Fruit fly (Drosophila melanogaster): ENCODE measurements around the gene CG4198.

CG4198 gene

dm6 chrX:5311838-5312339 is 1.2 kb upstream of the CG4198 start, which contains the start of the genes TrxT and dhd (continued):
- TF ChIP-seq Dek (tag; optimal IDR thresholded peaks at IDR 0.05) (no peak), CG10147 (GFP tag; optimal IDR thresholded peaks at IDR 0.05) (no peak), CG3726 (GFP tag; IDR thresholded peaks at IDR 0.05) (0 out of 3 replicates have a peak, but pooled peaks have one; percentile 32), nau (GFP tag; optimal IDR thresholded peaks at IDR 0.05) (no peak), dysf (GFP tag; IDR thresholded peaks at IDR 0.05) (0 out of 3 replicates have a peak, but pooled peaks have one; percentile 29), Hand (GFP tag; optimal IDR thresholded peaks at IDR 0.05) (no peak), org-1 (GFP tag; optimal IDR thresholded peaks at IDR 0.05) (no peak), unc-4 (GFP tag; IDR thresholded peaks at IDR 0.05; ENCODE audit: partially characterized antibody) (peak; percentile 65), bowl (GFP tag; IDR thresholded peaks at IDR 0.05) (no peak), CG15269 (tag; optimal IDR thresholded peaks at IDR 0.05) (no peak), so (GFP tag; IDR thresholded peaks at IDR 0.05) (peak; percentile 53; the same call in 1 of the 3 replicates), CG6813 (GFP tag; optimal IDR thresholded peaks at IDR 0.05) (peak; percentile 41), tll (GFP tag; optimal IDR thresholded peaks at IDR 0.05) (no peak), tup (GFP tag; optimal IDR thresholded peaks at IDR 0.05) (no peak), pita (GFP tag; optimal IDR thresholded peaks at IDR 0.05) (no peak), zfh1 (GFP tag; IDR thresholded peaks at IDR 0.05) (peak; percentile 68), luna (GFP tag; optimal IDR thresholded peaks at IDR 0.05) (no peak), ro (GFP tag; IDR thresholded peaks at IDR 0.05) (no peak), CG13624 (GFP tag; optimal IDR thresholded peaks at IDR 0.05) (peak; percentile 45), hbn (GFP tag; IDR thresholded peaks at IDR 0.05; ENCODE audit: partially characterized antibody) (peak; percentile 46; the same call in 1 of the 2 replicates), yki (optimal IDR thresholded peaks at IDR 0.05) (no peak), CG12659 (GFP tag; optimal IDR thresholded peaks at IDR 0.05) (peak; percentile 71), jigr1 (GFP tag; IDR thresholded peaks at IDR 0.05) (no peak), wor (GFP tag; IDR thresholded peaks at IDR 0.05) (no peak), CG7271 (tag; optimal IDR thresholded peaks at IDR 0.05) (no peak), Opbp (GFP tag; IDR thresholded peaks at IDR 0.05; ENCODE audit: partially characterized antibody) (peak; percentile 64; the same call in 2 of the 3 replicates), Hmx (GFP tag; optimal IDR thresholded peaks at IDR 0.05) (no peak), CG12236 (GFP tag; optimal IDR thresholded peaks at IDR 0.05) (no peak), schlank (tag; optimal IDR thresholded peaks at IDR 0.05) (peak; percentile 19), TFAM (GFP tag; optimal IDR thresholded peaks at IDR 0.05) (no peak), pho (GFP tag; optimal IDR thresholded peaks at IDR 0.05) (peak; percentile 17), lov (optimal IDR thresholded peaks at IDR 0.05) (no peak), lov (GFP tag; IDR thresholded peaks at IDR 0.05) (0 out of 3 replicates have a peak, but pooled peaks have one; percentile 40), slp2 (GFP tag; optimal IDR thresholded peaks at IDR 0.05) (peak; percentile 9), dati (GFP tag; IDR thresholded peaks at IDR 0.05) (no peak), Hr39 (optimal IDR thresholded peaks at IDR 0.05) (no peak), HLH3B (GFP tag; IDR thresholded peaks at IDR 0.05) (0 out of 2 replicates have a peak, but pooled peaks have one; percentile 5), CG7987 (GFP tag; optimal IDR thresholded peaks at IDR 0.05) (peak; percentile 48), kay (GFP tag; optimal IDR thresholded peaks at IDR 0.05) (no peak), CG1832 (GFP tag; optimal IDR thresholded peaks at IDR 0.05) (no peak), Scr (GFP tag; IDR thresholded peaks at IDR 0.05; ENCODE audit: partially characterized antibody) (peak; percentile 38), inv (GFP tag; IDR thresholded peaks at IDR 0.05; ENCODE audit: partially characterized antibody) (no peak), Sry-β (GFP tag; optimal IDR thresholded peaks at IDR 0.05) (no peak), CG31365 (tag; optimal IDR thresholded peaks at IDR 0.05) (no peak), cad (GFP tag; optimal IDR thresholded peaks at IDR 0.05) (no peak), CG31441 (GFP tag; IDR thresholded peaks at IDR 0.05) (no peak), CG43689 (GFP tag; IDR thresholded peaks at IDR 0.05) (no peak), Optix (GFP tag; IDR thresholded peaks at IDR 0.05) (no peak), toy (GFP tag; IDR thresholded peaks at IDR 0.05) (no peak), tap (tag; optimal IDR thresholded peaks at IDR 0.05) (no peak), exex (tag; optimal IDR thresholded peaks at IDR 0.05) (no peak)
